Worm (Caenorhabditis elegans) whole organism, L4 larva: Measurements from ENCODE around the gene mcm-3AP.

ENCODE experiments used
- D1046.2 ChIP-seq: fragments of 200-800 bp; sonication (Bioruptor generic); IDR thresholded peaks from 2 replicates; pipeline ENCODE4 v1.3.6; 2022; ENCODE audit warnings: missing genetic modification characterization, missing compliant biosample characterization
- lin-1 ChIP-seq: fragments of 200-800 bp; sonication (Bioruptor generic); IDR thresholded peaks from 2 replicates; pipeline ENCODE4 v1.3.6; 2022; ENCODE audit warnings: missing genetic modification reagents, missing genetic modification characterization, missing compliant biosample characterization

- TF ChIP-seq lin-1 (GFP tag; lab: Robert Waterston, UW) (no peak), D1046.2 (GFP tag; lab: Robert Waterston, UW) (no peak)
Measured at ce11 chrIV:7910197-7910735, 38.2 kb upstream of the mcm-3AP start, which contains the start of the genes npp-27 and ntl-4.
